Fruit fly (Drosophila melanogaster): Measurements from ENCODE around the gene DCP2.

dm6 chr3L:15856035-15856434 lies 29.8 kb upstream of the DCP2 start:
- TF ChIP-seq CG7045 (GFP tag; optimal IDR thresholded peaks at IDR 0.05) (no peak), bab1 (GFP tag; optimal IDR thresholded peaks at IDR 0.05) (no peak)
